Worm (Caenorhabditis elegans) whole organism, L1 larva: ENCODE results near the gene Y55D9A.2.
A peak's percentile ranks its signal among the peaks of the same experiment; 100 is the strongest.

ENCODE experiments used
- C16A3.4 ChIP-seq: fragments of 150-350 bp; optimal IDR thresholded peaks from 2 replicates; lab custom pipeline; 2014; ENCODE audit warnings: missing biosample characterization, missing genetic modification characterization
- F16B12.6 ChIP-seq: fragments of 150-350 bp; optimal IDR thresholded peaks from 2 replicates; lab custom pipeline; 2014; ENCODE audit warnings: missing biosample characterization, missing genetic modification characterization
- aha-1 ChIP-seq: fragments of 150-350 bp; optimal IDR thresholded peaks from 2 replicates; lab custom pipeline; 2014; ENCODE audit warnings: missing biosample characterization, missing genetic modification characterization
- alr-1 ChIP-seq: fragments of 200-800 bp; sonication (Bioruptor generic); optimal IDR thresholded peaks from 2 replicates; lab custom pipeline; 2018; ENCODE audit warnings: borderline replicate concordance, mild to moderate bottlenecking, missing genetic modification characterization, missing compliant biosample characterization
- ama-1 ChIP-seq: fragments of 150-350 bp; optimal IDR thresholded peaks from 2 replicates; lab custom pipeline; 2014
- blmp-1 ChIP-seq: fragments of 150-350 bp; optimal IDR thresholded peaks from 2 replicates; lab custom pipeline; 2014; ENCODE audit warnings: missing biosample characterization, missing genetic modification characterization
- ceh-90 ChIP-seq: sonication (generic microtip); optimal IDR thresholded peaks from 2 replicates; lab custom pipeline; 2016; ENCODE audit warnings: missing genetic modification characterization, missing compliant biosample characterization
- dpl-1 ChIP-seq, 3 experiments: fragments of 150-350 bp in 2 of 3; sonication (generic microtip) in 1 of 3; optimal IDR thresholded peaks; 2 replicates each; lab custom pipeline; 2014 to 2017; ENCODE audit warnings: missing biosample characterization in 3 of 3, missing genetic modification characterization in 3 of 3, missing genetic modification reagents in 3 of 3
- dsc-1 ChIP-seq: sonication (generic microtip); optimal IDR thresholded peaks from 2 replicates; lab custom pipeline; 2016; ENCODE audit warnings: mild to moderate bottlenecking, missing genetic modification characterization, missing compliant biosample characterization
- efl-1 ChIP-seq, 4 experiments: fragments of 150-350 bp; optimal IDR thresholded peaks in 3 of 4; peaks in 1 of 4; 1 replicate in 1 of 4; 2 replicates in 3 of 4; lab custom pipeline; 2014; ENCODE audit warnings: missing biosample characterization in 2 of 4, missing genetic modification characterization in 2 of 4, missing genetic modification reagents in 2 of 4
- egl-13 ChIP-seq: sonication (generic microtip); optimal IDR thresholded peaks from 2 replicates; lab custom pipeline; 2016; ENCODE audit warnings: missing genotype, missing genetic modification reagents, missing genetic modification characterization, missing compliant biosample characterization
- elt-3 ChIP-seq, 6 experiments: fragments of 150-350 bp in 1 of 6; sonication (generic microtip); optimal IDR thresholded peaks; 2 replicates each; lab custom pipeline; 2017 to 2018; ENCODE audit warnings: missing biosample characterization in 6 of 6, missing genetic modification characterization in 6 of 6, inconsistent platforms in 1 of 6
- hlh-17 ChIP-seq: fragments of 200-800 bp; sonication (Bioruptor generic); optimal IDR thresholded peaks from 2 replicates; lab custom pipeline; 2018; ENCODE audit warnings: missing genetic modification characterization, mild to moderate bottlenecking, missing compliant biosample characterization, moderate library complexity, borderline replicate concordance
- hlh-4 ChIP-seq: sonication (generic microtip); optimal IDR thresholded peaks from 2 replicates; lab custom pipeline; 2016; ENCODE audit warnings: mild to moderate bottlenecking, missing genetic modification characterization, missing compliant biosample characterization
- isw-1 ChIP-seq: fragments of 200-800 bp; sonication (Bioruptor generic); IDR thresholded peaks from 2 replicates; pipeline ENCODE4 v1.3.6; 2022; ENCODE audit warnings: missing genetic modification characterization, missing compliant biosample characterization
- jun-1 ChIP-seq: fragments of 150-350 bp; optimal IDR thresholded peaks from 2 replicates; lab custom pipeline; 2014; ENCODE audit warnings: missing biosample characterization, missing genetic modification reagents, missing genetic modification characterization
- lin-13 ChIP-seq: fragments of 150-350 bp; optimal IDR thresholded peaks from 2 replicates; lab custom pipeline; 2014; ENCODE audit warnings: missing biosample characterization, missing genetic modification reagents, missing genetic modification characterization
- lin-14 ChIP-seq: fragments of 200-800 bp; sonication (Bioruptor generic); optimal IDR thresholded peaks from 2 replicates; lab custom pipeline; 2018; ENCODE audit warnings: mild to moderate bottlenecking, missing genetic modification characterization, moderate library complexity, missing compliant biosample characterization
- lin-35 ChIP-seq, 2 experiments: fragments of 150-350 bp; optimal IDR thresholded peaks; 2 replicates each; lab custom pipeline; 2014; ENCODE audit warnings: missing biosample characterization in 2 of 2, missing genetic modification characterization in 2 of 2, missing genetic modification reagents in 2 of 2
- lin-39 ChIP-seq: fragments of 150-350 bp; optimal IDR thresholded peaks from 2 replicates; lab custom pipeline; 2014; ENCODE audit warnings: missing biosample characterization, missing genetic modification reagents, missing genetic modification characterization
- mep-1 ChIP-seq: fragments of 150-350 bp; optimal IDR thresholded peaks from 2 replicates; lab custom pipeline; 2014; ENCODE audit warnings: missing biosample characterization, missing genetic modification characterization
- nhr-12 ChIP-seq: sonication (generic microtip); optimal IDR thresholded peaks from 2 replicates; lab custom pipeline; 2017; ENCODE audit warnings: missing biosample characterization, missing genetic modification characterization
- nhr-19 ChIP-seq: fragments of 200-800 bp; sonication (Bioruptor generic); conservative IDR thresholded peaks from 2 replicates; pipeline ENCODE4 v1.3.6; 2022; ENCODE audit warnings: missing genetic modification characterization, missing compliant biosample characterization
- nhr-20 ChIP-seq: sonication (generic microtip); optimal IDR thresholded peaks from 2 replicates; lab custom pipeline; 2016; ENCODE audit warnings: mild to moderate bottlenecking, missing genetic modification characterization, missing compliant biosample characterization
- nhr-237 ChIP-seq: fragments of 150-350 bp; optimal IDR thresholded peaks from 2 replicates; lab custom pipeline; 2014; ENCODE audit warnings: missing biosample characterization, missing genetic modification characterization
- nhr-47 ChIP-seq: sonication (generic microtip); optimal IDR thresholded peaks from 2 replicates; lab custom pipeline; 2016; ENCODE audit warnings: mild to moderate bottlenecking, missing genetic modification characterization, moderate library complexity, missing compliant biosample characterization
- nhr-71 ChIP-seq: sonication (generic microtip); optimal IDR thresholded peaks from 2 replicates; lab custom pipeline; 2016; ENCODE audit warnings: mild to moderate bottlenecking, missing genetic modification characterization, moderate library complexity, missing compliant biosample characterization
- nhr-77 ChIP-seq: fragments of 150-350 bp; optimal IDR thresholded peaks from 2 replicates; lab custom pipeline; 2014; ENCODE audit warnings: missing biosample characterization, missing genetic modification characterization
- nhr-85 ChIP-seq: sonication (generic microtip); peaks from one replicate; lab custom pipeline; 2016; ENCODE audit warnings: missing genetic modification characterization, inconsistent platforms, missing compliant biosample characterization
- nhr-90 ChIP-seq: sonication (generic microtip); optimal IDR thresholded peaks from 2 replicates; lab custom pipeline; 2016; ENCODE audit warnings: mild to moderate bottlenecking, missing genetic modification characterization, missing compliant biosample characterization; ENCODE audit not compliant: poor library complexity
- skn-1 ChIP-seq: fragments of 150-350 bp; optimal IDR thresholded peaks from 2 replicates; lab custom pipeline; 2014; ENCODE audit warnings: missing biosample characterization, missing genetic modification characterization
- snu-23 ChIP-seq: sonication (generic microtip); optimal IDR thresholded peaks from 2 replicates; lab custom pipeline; 2016; ENCODE audit warnings: missing genetic modification characterization, missing compliant biosample characterization
- sox-4 ChIP-seq: sonication (generic microtip); optimal IDR thresholded peaks from 2 replicates; lab custom pipeline; 2016; ENCODE audit warnings: missing genetic modification characterization, missing compliant biosample characterization
- sup-37 ChIP-seq: fragments of 200-800 bp; sonication (Bioruptor generic); optimal IDR thresholded peaks from 2 replicates; lab custom pipeline; 2018; ENCODE audit warnings: mild to moderate bottlenecking, missing genetic modification characterization, missing compliant biosample characterization
- swsn-7 ChIP-seq: sonication (generic microtip); optimal IDR thresholded peaks from 2 replicates; lab custom pipeline; 2016; ENCODE audit warnings: missing genetic modification characterization, missing compliant biosample characterization
- tbx-2 ChIP-seq: sonication (generic microtip); optimal IDR thresholded peaks from 2 replicates; lab custom pipeline; 2016; ENCODE audit warnings: missing genetic modification characterization, missing compliant biosample characterization
- unc-62 ChIP-seq: fragments of 150-350 bp; optimal IDR thresholded peaks from 2 replicates; lab custom pipeline; 2014; ENCODE audit warnings: missing biosample characterization, missing genetic modification reagents, missing genetic modification characterization
- unc-86 ChIP-seq: sonication (generic microtip); optimal IDR thresholded peaks from 2 replicates; lab custom pipeline; 2016; ENCODE audit warnings: missing genetic modification characterization, missing compliant biosample characterization
- vab-15 ChIP-seq: sonication (generic microtip); optimal IDR thresholded peaks from 2 replicates; lab custom pipeline; 2017; ENCODE audit warnings: missing genotype, mild to moderate bottlenecking, missing genetic modification characterization, missing compliant biosample characterization
- xbp-1 ChIP-seq: sonication (generic microtip); optimal IDR thresholded peaks from 2 replicates; lab custom pipeline; 2016; ENCODE audit warnings: missing genetic modification characterization, missing compliant biosample characterization
- zip-4 ChIP-seq: fragments of 200-800 bp; sonication (Bioruptor generic); optimal IDR thresholded peaks from 2 replicates; lab custom pipeline; 2018; ENCODE audit warnings: mild to moderate bottlenecking, missing genetic modification characterization, moderate library complexity, missing compliant biosample characterization
- ztf-4 ChIP-seq: fragments of 150-350 bp; optimal IDR thresholded peaks from 2 replicates; lab custom pipeline; 2014; ENCODE audit warnings: missing biosample characterization, missing genetic modification characterization

Gene Y55D9A.2

ce11 chrIV:12558925-12559450 lies 46.2 kb downstream of the Y55D9A.2 start, which contains the start of the genes ZK795.2 and ZK795.3 (continued):
- TF ChIP-seq vab-15 (no peak), dpl-1 (GFP tag; optimal IDR thresholded peaks at IDR 0.05; lab: Kevin White, UChicago) (peak; percentile 98 to 99 (median 98)), sox-4 (tag; lab: Kevin White, UChicago) (no peak), lin-14 (GFP tag; lab: Kevin White, UChicago) (peak; percentile 71), unc-62 (no peak), jun-1 (tag; lab: Kevin White, UChicago) (peak; percentile 44), blmp-1 (tag; lab: Kevin White, UChicago) (peak; percentile 58), nhr-90 (tag; lab: Kevin White, UChicago) (peak; percentile 70), skn-1 (tag; lab: Kevin White, UChicago) (peak; percentile 78), lin-13 (peak; percentile 69), ztf-4 (tag; lab: Kevin White, UChicago) (no peak), isw-1 (GFP tag; lab: Robert Waterston, UW) (peak; percentile 47), nhr-19 (peak; percentile 66), efl-1 (optimal IDR thresholded peaks at IDR 0.05; lab: Kevin White, UChicago) (peak; percentile 98 to 100), efl-1 (GFP tag; optimal IDR thresholded peaks at IDR 0.05 in 1 of 2; lab: Kevin White, UChicago) (peak; percentile 99 to 100), swsn-7 (tag; lab: Kevin White, UChicago) (peak; percentile 72), nhr-20 (peak; percentile 65), nhr-12 (no peak), F16B12.6 (peak; percentile 97), nhr-71 (peak; percentile 81), C16A3.4 (tag; lab: Kevin White, UChicago) (peak; percentile 58), lin-39 (tag; lab: Kevin White, UChicago) (peak; percentile 78), snu-23 (GFP tag; lab: Kevin White, UChicago) (peak; percentile 75), zip-4 (no peak), ama-1 (lab: Kevin White, UChicago) (no peak), elt-3 (tag; optimal IDR thresholded peaks at IDR 0.05; lab: Kevin White, UChicago) (peak in 2 of 6 experiments; percentile 26 to 43), alr-1 (tag; lab: Kevin White, UChicago) (no peak), sup-37 (no peak), hlh-4 (tag; lab: Kevin White, UChicago) (no peak), lin-35 (GFP tag; optimal IDR thresholded peaks at IDR 0.05; lab: Kevin White, UChicago) (peak; percentile 99), aha-1 (no peak), nhr-85 (tag; lab: Kevin White, UChicago) (peak; percentile 84), nhr-77 (tag; lab: Kevin White, UChicago) (peak; percentile 18), dsc-1 (peak; percentile 61), nhr-237 (peak; percentile 5), ceh-90 (tag; lab: Kevin White, UChicago) (peak; percentile 47), unc-86 (tag; lab: Kevin White, UChicago) (peak; percentile 38), mep-1 (tag; lab: Kevin White, UChicago) (peak; percentile 87)
- TF ChIP-seq, all 84 proteins: peak for 40

- TF ChIP-seq nhr-71 (no peak), nhr-47 (tag; lab: Kevin White, UChicago) (no peak), nhr-237 (no peak), mep-1 (tag; lab: Kevin White, UChicago) (no peak), dsc-1 (no peak), xbp-1 (tag; lab: Kevin White, UChicago) (no peak), tbx-2 (tag; lab: Kevin White, UChicago) (no peak), egl-13 (tag; lab: Kevin White, UChicago) (no peak), skn-1 (tag; lab: Kevin White, UChicago) (no peak), hlh-17 (no peak)
These were observed 53.3 kb downstream of the Y55D9A.2 start for ce11 chrIV:12551944-12552343.
